Worm (Caenorhabditis elegans) whole organism, young adult: ENCODE measurements around the gene F12F6.7.

Experiments
- ZK185.1 ChIP-seq: sonication (generic microtip); optimal IDR thresholded peaks from 2 replicates; lab custom pipeline; 2016; ENCODE audit warnings: mild to moderate bottlenecking, missing genetic modification characterization, missing compliant biosample characterization; ENCODE audit not compliant: poor library complexity, severe bottlenecking
- chd-7 ChIP-seq: sonication (generic microtip); optimal IDR thresholded peaks from 2 replicates; lab custom pipeline; 2016; ENCODE audit warnings: mild to moderate bottlenecking, missing genetic modification characterization, moderate library complexity, missing compliant biosample characterization
- nfya-1 ChIP-seq: sonication (generic microtip); optimal IDR thresholded peaks from 2 replicates; lab custom pipeline; 2017; ENCODE audit warnings: antibody characterized with exemption, missing compliant biosample characterization, missing genetic modification characterization, borderline replicate concordance; ENCODE audit not compliant: insufficient read depth
- nfya-2 ChIP-seq: fragments of 200-800 bp; sonication (Bioruptor generic); IDR thresholded peaks from 2 replicates; pipeline ENCODE4 v1.3.6; 2022; ENCODE audit warnings: missing genetic modification reagents, missing genetic modification characterization, missing compliant biosample characterization
- nhr-80 ChIP-seq: sonication (generic microtip); optimal IDR thresholded peaks from 2 replicates; lab custom pipeline; 2016; ENCODE audit warnings: missing genetic modification characterization, missing compliant biosample characterization
- pha-4 ChIP-seq: fragments of 150-350 bp; sonication (generic microtip); optimal IDR thresholded peaks from 2 replicates; lab custom pipeline; 2014; ENCODE audit warnings: missing biosample characterization, missing genetic modification reagents, missing genetic modification characterization

ce11 chrIV:11565022-11565421 lies 3.4 kb upstream of the F12F6.7 start:
- no peak for TF ChIP-seq nhr-80 (tag; lab: Kevin White, UChicago)
- TF ChIP-seq ZK185.1 (tag; lab: Kevin White, UChicago), result no peak
- TF ChIP-seq chd-7 (tag; lab: Kevin White, UChicago), result no peak
- TF ChIP-seq pha-4, result no peak
- TF ChIP-seq nfya-2 (GFP tag; lab: Robert Waterston, UW), result no peak
- TF ChIP-seq nfya-1 (tag; lab: Kevin White, UChicago), result no peak
